Worm (Caenorhabditis elegans) whole organism, late embryonic: ENCODE results near the gene K08E4.7.

Experiments
- ama-1 ChIP-seq: fragments of 150-350 bp; optimal IDR thresholded peaks from 2 replicates; lab custom pipeline; 2014
- pha-4 ChIP-seq: fragments of 150-350 bp; optimal IDR thresholded peaks from 2 replicates; lab custom pipeline; 2018; ENCODE audit warnings: missing biosample characterization, missing genetic modification reagents, missing genetic modification characterization

DNA sequence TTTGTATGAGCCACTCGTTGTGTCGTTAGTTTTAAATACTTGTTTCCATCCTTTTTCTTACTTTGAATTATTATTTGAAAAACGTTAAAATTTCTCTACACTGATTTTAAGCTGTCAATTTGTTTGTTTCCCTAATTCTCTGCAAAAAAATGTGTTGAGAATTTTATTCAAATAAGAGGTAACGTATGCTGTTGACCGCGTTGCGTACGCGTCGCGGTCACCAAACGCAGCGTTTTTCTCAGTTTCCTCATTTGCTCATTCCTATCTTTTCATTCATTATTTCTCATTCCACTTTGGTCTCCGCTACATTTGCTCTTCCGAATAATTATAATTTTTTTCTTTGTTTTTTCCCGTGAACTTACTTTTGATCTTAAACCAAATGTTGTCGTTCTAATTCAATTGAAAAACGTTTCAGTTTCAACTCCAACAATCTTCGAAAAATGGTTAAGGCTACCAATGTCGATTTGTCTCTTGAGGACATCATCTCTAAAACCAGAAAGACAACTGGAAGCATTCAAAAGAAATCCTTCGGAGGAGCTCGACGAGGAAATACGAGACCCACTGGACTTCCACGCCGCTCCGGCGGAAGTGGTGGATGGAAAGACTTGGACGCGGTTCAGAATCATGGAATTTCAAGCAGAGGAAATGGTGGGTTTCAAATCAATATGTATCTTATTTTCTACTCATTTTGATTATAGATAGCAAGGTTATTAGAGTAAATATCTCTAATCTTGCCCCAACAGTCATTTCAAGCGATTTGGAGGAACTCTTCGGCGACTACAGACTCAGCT, 47.5 kb downstream of the K08E4.7 start, which contains the start of gene aly-3:
- TF ChIP-seq ama-1 (lab: Kevin White, UChicago) = no peak
- TF ChIP-seq pha-4 = no peak
